Fruit fly (Drosophila melanogaster) whole organism, embryonic: Measurements from ENCODE around the gene CG7362.

Experiments
- Atf-2 ChIP-seq: fragments of 200-800 bp; sonication (Bioruptor generic); optimal IDR thresholded peaks from 2 replicates; lab custom pipeline; 2016; ENCODE audit warnings: missing biosample characterization, missing genetic modification characterization
- Blimp-1 ChIP-seq: fragments of 200-800 bp; sonication (Bioruptor generic); optimal IDR thresholded peaks from 3 replicates; lab custom pipeline; 2018; ENCODE audit warnings: missing biosample characterization, missing genetic modification characterization, mild to moderate bottlenecking, moderate library complexity, missing genetic modification reagents
- CG10565 ChIP-seq: fragments of 200-800 bp; sonication (Bioruptor generic); optimal IDR thresholded peaks from 3 replicates; lab custom pipeline; 2016; ENCODE audit warnings: missing biosample characterization, mild to moderate bottlenecking, missing genetic modification characterization
- CG11247 ChIP-seq: fragments of 200-800 bp; sonication (Bioruptor generic); IDR thresholded peaks from 2 replicates; pipeline ENCODE4 v1.3.6; 2022; ENCODE audit warnings: missing biosample characterization, missing genetic modification characterization
- CG11456 ChIP-seq: fragments of 200-800 bp; sonication (Bioruptor generic); IDR thresholded peaks from 3 replicates; pipeline ENCODE4 v1.3.6; 2022; ENCODE audit warnings: missing biosample characterization, missing genetic modification characterization
- CG11560 ChIP-seq: fragments of 200-800 bp; sonication (Bioruptor generic); IDR thresholded peaks from 3 replicates; pipeline ENCODE4 v1.3.6; 2022; ENCODE audit warnings: missing biosample characterization, missing genetic modification characterization
- CG11723 ChIP-seq: fragments of 200-800 bp; sonication (Bioruptor generic); optimal IDR thresholded peaks from 2 replicates; lab custom pipeline; 2017; ENCODE audit warnings: missing biosample characterization, mild to moderate bottlenecking, missing genetic modification characterization
- CG14014 ChIP-seq: fragments of 200-800 bp; sonication (Bioruptor generic); IDR thresholded peaks from 2 replicates; pipeline ENCODE4 v1.3.6; 2022; ENCODE audit warnings: missing biosample characterization, missing genetic modification characterization
- CG15011 ChIP-seq: fragments of 200-800 bp; sonication (Bioruptor generic); optimal IDR thresholded peaks from 3 replicates; lab custom pipeline; 2018; ENCODE audit warnings: missing biosample characterization, mild to moderate bottlenecking, missing genetic modification characterization
- CG15696 ChIP-seq: fragments of 200-800 bp; sonication (Bioruptor generic); optimal IDR thresholded peaks from 2 replicates; lab custom pipeline; 2019; ENCODE audit warnings: missing biosample characterization, mild to moderate bottlenecking, missing genetic modification characterization, moderate library complexity
- CG16813 ChIP-seq: fragments of 200-800 bp; sonication (Bioruptor generic); IDR thresholded peaks from 3 replicates; pipeline ENCODE4 v1.3.6; 2022; ENCODE audit warnings: missing biosample characterization, missing genetic modification characterization; ENCODE audit not compliant: partially characterized antibody
- CG17912 ChIP-seq: fragments of 200-800 bp; sonication (Bioruptor generic); optimal IDR thresholded peaks from 2 replicates; lab custom pipeline; 2018; ENCODE audit warnings: missing biosample characterization, mild to moderate bottlenecking, missing genetic modification characterization
- CG18599 ChIP-seq: fragments of 200-800 bp; sonication (Bioruptor generic); optimal IDR thresholded peaks from 3 replicates; lab custom pipeline; 2017; ENCODE audit warnings: missing biosample characterization, missing genetic modification characterization, mild to moderate bottlenecking, moderate library complexity, missing genetic modification reagents
- CG18764 ChIP-seq: fragments of 200-800 bp; sonication (Bioruptor generic); optimal IDR thresholded peaks from 3 replicates; lab custom pipeline; 2016; ENCODE audit warnings: missing biosample characterization, missing genetic modification characterization
- CG3838 ChIP-seq: fragments of 200-800 bp; sonication (Bioruptor generic); optimal IDR thresholded peaks from 3 replicates; lab custom pipeline; 2016; ENCODE audit warnings: missing biosample characterization, missing genetic modification characterization
- CG4360 ChIP-seq: fragments of 200-800 bp; sonication (Bioruptor generic); IDR thresholded peaks from 2 replicates; pipeline ENCODE4 v1.3.6; 2022; ENCODE audit warnings: missing biosample characterization, missing genetic modification characterization
- CG6791 ChIP-seq: fragments of 200-800 bp; sonication (Bioruptor generic); IDR thresholded peaks from 3 replicates; pipeline ENCODE4 v1.3.6; 2022; ENCODE audit warnings: missing biosample characterization, missing genetic modification characterization; ENCODE audit not compliant: partially characterized antibody
- CG7556 ChIP-seq: fragments of 200-800 bp; sonication (Bioruptor generic); optimal IDR thresholded peaks from 2 replicates; lab custom pipeline; 2017; ENCODE audit warnings: missing biosample characterization, mild to moderate bottlenecking, missing genetic modification characterization
- CG8924 ChIP-seq: fragments of 200-800 bp; optimal IDR thresholded peaks from 3 replicates; lab custom pipeline; 2019; ENCODE audit warnings: missing biosample characterization, mild to moderate bottlenecking, missing genetic modification characterization, moderate library complexity
- Dbx ChIP-seq: fragments of 200-800 bp; sonication (Bioruptor generic); IDR thresholded peaks from 3 replicates; pipeline ENCODE4 v1.3.6; 2022; ENCODE audit warnings: missing biosample characterization, missing genetic modification characterization
- Dip2 ChIP-seq: fragments of 200-800 bp; sonication (Bioruptor generic); IDR thresholded peaks from 2 replicates; pipeline ENCODE4 v1.3.6; 2022; ENCODE audit warnings: missing biosample characterization, missing genetic modification characterization
- Elba2 ChIP-seq: fragments of 200-800 bp; sonication (Bioruptor generic); optimal IDR thresholded peaks from 3 replicates; lab custom pipeline; 2016; ENCODE audit warnings: missing biosample characterization, missing genetic modification characterization
- Ets97D ChIP-seq: fragments of 200-800 bp; sonication (Bioruptor generic); optimal IDR thresholded peaks from 3 replicates; lab custom pipeline; 2016; ENCODE audit warnings: missing biosample characterization, missing genetic modification characterization
- Fer2 ChIP-seq: fragments of 200-800 bp; sonication (Bioruptor generic); optimal IDR thresholded peaks from 2 replicates; lab custom pipeline; 2018; ENCODE audit warnings: missing biosample characterization, mild to moderate bottlenecking, missing genetic modification characterization, moderate library complexity
- Hmr ChIP-seq: fragments of 200-800 bp; sonication (Bioruptor generic); optimal IDR thresholded peaks from 3 replicates; lab custom pipeline; 2017; ENCODE audit warnings: mild to moderate bottlenecking, missing biosample characterization, missing genetic modification reagents, missing genetic modification characterization
- Hr39 ChIP-seq: fragments of >200 bp; optimal IDR thresholded peaks from 2 replicates; lab custom pipeline; 2017
- Jarid2 ChIP-seq: fragments of 200-800 bp; sonication (Bioruptor generic); optimal IDR thresholded peaks from 3 replicates; lab custom pipeline; 2017; ENCODE audit warnings: mild to moderate bottlenecking, missing biosample characterization, missing genetic modification reagents, missing genetic modification characterization
- MBD-R2 ChIP-seq: fragments of 200-800 bp; sonication (Bioruptor generic); IDR thresholded peaks from 2 replicates; pipeline ENCODE4 v1.3.6; 2022; ENCODE audit warnings: missing biosample characterization, missing genetic modification characterization
- MTF-1 ChIP-seq: fragments of 200-800 bp; sonication (Bioruptor generic); optimal IDR thresholded peaks from 2 replicates; lab custom pipeline; 2018; ENCODE audit warnings: missing biosample characterization, mild to moderate bottlenecking, missing genetic modification characterization, borderline replicate concordance
- Med ChIP-seq: fragments of 200-800 bp; sonication (Bioruptor generic); peaks from one replicate; lab custom pipeline; 2016; ENCODE audit warnings: missing biosample characterization, missing genetic modification characterization, mild to moderate bottlenecking, inconsistent platforms, moderate library complexity
- Poxn ChIP-seq: fragments of 200-800 bp; sonication (Bioruptor generic); IDR thresholded peaks from 2 replicates; pipeline ENCODE4 v1.3.6; 2022; ENCODE audit warnings: missing biosample characterization, missing genetic modification characterization
- Sox102F ChIP-seq: fragments of 200-800 bp; sonication (Bioruptor generic); optimal IDR thresholded peaks from 2 replicates; lab custom pipeline; 2018; ENCODE audit warnings: missing biosample characterization, mild to moderate bottlenecking, missing genetic modification characterization, moderate library complexity
- Usf ChIP-seq: fragments of 200-800 bp; sonication (Bioruptor generic); optimal IDR thresholded peaks from 2 replicates; lab custom pipeline; 2017; ENCODE audit warnings: missing genotype, missing biosample characterization, missing genetic modification characterization
- amos ChIP-seq: fragments of 200-800 bp; sonication (Bioruptor generic); IDR thresholded peaks from 2 replicates; pipeline ENCODE4 v1.3.6; 2022; ENCODE audit warnings: missing biosample characterization, missing genetic modification characterization; ENCODE audit not compliant: partially characterized antibody
- corto ChIP-seq: fragments of 200-800 bp; sonication (Bioruptor generic); optimal IDR thresholded peaks from 2 replicates; lab custom pipeline; 2016; ENCODE audit warnings: missing biosample characterization, mild to moderate bottlenecking, missing genetic modification characterization, moderate library complexity
- crol ChIP-seq: fragments of 200-800 bp; sonication (Bioruptor generic); IDR thresholded peaks from 2 replicates; pipeline ENCODE4 v1.3.6; 2022; ENCODE audit warnings: missing biosample characterization, missing genetic modification characterization
- fd3F ChIP-seq: fragments of 200-800 bp; sonication (Bioruptor generic); optimal IDR thresholded peaks from 2 replicates; lab custom pipeline; 2018; ENCODE audit warnings: missing biosample characterization, mild to moderate bottlenecking, missing genetic modification characterization, moderate library complexity
- gcm2 ChIP-seq: fragments of 200-800 bp; sonication (Bioruptor generic); optimal IDR thresholded peaks from 2 replicates; lab custom pipeline; 2016; ENCODE audit warnings: missing biosample characterization, missing genetic modification characterization
- lola ChIP-seq, 3 experiments: fragments of >200 bp in 2 of 3; fragments of 200-800 bp in 1 of 3; sonication (Bioruptor generic) in 1 of 3; optimal IDR thresholded peaks; 2 replicates each; lab custom pipeline; 2017 to 2019; ENCODE audit warnings: missing biosample characterization in 3 of 3, missing genetic modification characterization in 3 of 3, mild to moderate bottlenecking in 1 of 3, moderate library complexity in 1 of 3
- nmo ChIP-seq: fragments of 200-800 bp; sonication (Bioruptor generic); optimal IDR thresholded peaks from 2 replicates; lab custom pipeline; 2018; ENCODE audit warnings: missing biosample characterization, mild to moderate bottlenecking, missing genetic modification characterization, moderate library complexity
- pan ChIP-seq, 4 experiments: fragments of >200 bp in 3 of 4; fragments of 200-800 bp in 1 of 4; sonication (Bioruptor generic) in 1 of 4; optimal IDR thresholded peaks in 3 of 4; IDR thresholded peaks in 1 of 4; 2 replicates each; pipeline versions ENCODE4 v1.3.6 to Lab custom; 2017 to 2022; ENCODE audit warnings: missing biosample characterization in 2 of 4, missing genetic modification characterization in 2 of 4, mixed read lengths in 1 of 4
- psq ChIP-seq: fragments of 200-800 bp; sonication (Bioruptor generic); optimal IDR thresholded peaks from 2 replicates; lab custom pipeline; 2017; ENCODE audit warnings: missing biosample characterization, missing genetic modification characterization
- rib ChIP-seq: fragments of 200-800 bp; sonication (Bioruptor generic); IDR thresholded peaks from 2 replicates; pipeline ENCODE4 v1.3.6; 2022; ENCODE audit warnings: missing biosample characterization, missing genetic modification characterization
- run ChIP-seq: fragments of 200-800 bp; sonication (Bioruptor generic); optimal IDR thresholded peaks from 3 replicates; lab custom pipeline; 2018; ENCODE audit warnings: missing biosample characterization, mild to moderate bottlenecking, missing genetic modification characterization
- sc ChIP-seq, 3 experiments: fragments of >200 bp in 2 of 3; fragments of 200-800 bp in 1 of 3; sonication (Bioruptor generic) in 1 of 3; optimal IDR thresholded peaks; 2 replicates in 2 of 3; 3 replicates in 1 of 3; lab custom pipeline; 2017; ENCODE audit warnings: mild to moderate bottlenecking in 1 of 3, missing biosample characterization in 1 of 3, missing genetic modification characterization in 1 of 3, missing genetic modification reagents in 1 of 3
- tap ChIP-seq: fragments of 200-800 bp; optimal IDR thresholded peaks from 3 replicates; lab custom pipeline; 2019; ENCODE audit warnings: missing biosample characterization, mild to moderate bottlenecking, missing genetic modification characterization, moderate library complexity
- trh ChIP-seq: fragments of 200-800 bp; sonication (Bioruptor generic); optimal IDR thresholded peaks from 2 replicates; lab custom pipeline; 2016; ENCODE audit warnings: missing biosample characterization, missing genetic modification characterization
- tup ChIP-seq: fragments of 200-800 bp; sonication (Bioruptor generic); optimal IDR thresholded peaks from 2 replicates; lab custom pipeline; 2016; ENCODE audit warnings: missing biosample characterization, mild to moderate bottlenecking, missing genetic modification characterization, moderate library complexity
- twi ChIP-seq: fragments of 200-800 bp; optimal IDR thresholded peaks from 2 replicates; lab custom pipeline; 2019; ENCODE audit warnings: missing biosample characterization, mild to moderate bottlenecking, missing genetic modification characterization, moderate library complexity

CG7362 gene

dm6 chr3R:14739088-14739487, 15.2 kb downstream of the CG7362 start (continued):
- TF ChIP-seq fd3F (no peak), nmo (peak; percentile 13), CG15011 (GFP tag; lab: Kevin White, UChicago) (no peak), Elba2 (GFP tag; lab: Kevin White, UChicago) (no peak), Dbx (peak; percentile 77; the same call in 2 of the 3 replicates), CG11723 (GFP tag; lab: Kevin White, UChicago) (no peak), CG15696 (tag; lab: Kevin White, UChicago) (no peak), CG6791 (GFP tag; lab: Robert Waterston, UW) (peak; percentile 44; the same call in 1 of the 3 replicates), pan (optimal IDR thresholded peaks at IDR 0.05; lab: Kevin White, UChicago) (no peak), pan (GFP tag; optimal IDR thresholded peaks at IDR 0.05 in 1 of 2, IDR thresholded peaks at IDR 0.05 in 1 of 2) (no peak), tup (GFP tag; lab: Kevin White, UChicago) (no peak), MTF-1 (GFP tag; lab: Kevin White, UChicago) (peak; percentile 63), Usf (GFP tag; lab: Kevin White, UChicago) (no peak), Fer2 (tag; lab: Kevin White, UChicago) (no peak), lola (GFP tag; optimal IDR thresholded peaks at IDR 0.05; lab: Kevin White, UChicago) (no peak), Med (GFP tag; lab: Kevin White, UChicago) (peak; percentile 84), psq (GFP tag; lab: Kevin White, UChicago) (no peak), corto (GFP tag; lab: Kevin White, UChicago) (no peak), CG11456 (GFP tag; lab: Robert Waterston, UW) (no peak), rib (peak; percentile 83; the same call in 1 of the 2 replicates), Ets97D (GFP tag; lab: Kevin White, UChicago) (no peak), MBD-R2 (GFP tag; lab: Robert Waterston, UW) (peak; percentile 53; the same call in 1 of the 2 replicates), CG14014 (GFP tag; lab: Robert Waterston, UW) (no peak), Dip2 (GFP tag; lab: Robert Waterston, UW) (no peak), Sox102F (no peak), Jarid2 (GFP tag; lab: Kevin White, UChicago) (no peak), Hr39 (lab: Kevin White, UChicago) (no peak), CG11560 (no peak), run (no peak), CG18764 (no peak), CG7556 (no peak), amos (GFP tag; lab: Robert Waterston, UW) (peak; percentile 41; the same call in 1 of the 2 replicates), CG18599 (GFP tag; lab: Kevin White, UChicago) (peak; percentile 64), crol (GFP tag; lab: Robert Waterston, UW) (peak; percentile 62), CG8924 (tag; lab: Kevin White, UChicago) (peak; percentile 34), CG10565 (GFP tag; lab: Kevin White, UChicago) (no peak), sc (optimal IDR thresholded peaks at IDR 0.05; lab: Kevin White, UChicago) (no peak), sc (GFP tag; optimal IDR thresholded peaks at IDR 0.05; lab: Kevin White, UChicago) (no peak), Poxn (GFP tag; lab: Robert Waterston, UW) (no peak), Atf-2 (GFP tag; lab: Kevin White, UChicago) (no peak), gcm2 (GFP tag; lab: Kevin White, UChicago) (no peak), CG4360 (GFP tag; lab: Robert Waterston, UW) (no peak), tap (tag; lab: Kevin White, UChicago) (peak; percentile 18), Blimp-1 (no peak), CG17912 (GFP tag; lab: Kevin White, UChicago) (peak; percentile 82), CG16813 (GFP tag; lab: Robert Waterston, UW) (peak; percentile 23; the same call in 1 of the 3 replicates), Hmr (GFP tag; lab: Kevin White, UChicago) (peak; percentile 41), CG3838 (GFP tag; lab: Kevin White, UChicago) (no peak), twi (no peak), CG11247 (GFP tag; lab: Robert Waterston, UW) (no peak), trh (no peak)
